Worm (Caenorhabditis elegans) whole organism, mixed stage, embryonic: ENCODE measurements around the gene drap-1.

Source experiments
- M03D4.4 ChIP-seq: sonication (generic microtip); optimal IDR thresholded peaks from 2 replicates; lab custom pipeline; 2017; ENCODE audit warnings: mild to moderate bottlenecking, missing genetic modification characterization, missing compliant biosample characterization
- bed-3 ChIP-seq: fragments of 200-800 bp; sonication (Bioruptor generic); optimal IDR thresholded peaks from 3 replicates; lab custom pipeline; 2018; ENCODE audit warnings: mild to moderate bottlenecking, missing genetic modification characterization, moderate library complexity, missing compliant biosample characterization
- blmp-1 ChIP-seq: fragments of 150-350 bp; optimal IDR thresholded peaks from 2 replicates; lab custom pipeline; 2014; ENCODE audit warnings: missing biosample characterization, missing genetic modification characterization
- ceh-39 ChIP-seq: fragments of 150-350 bp; optimal IDR thresholded peaks from 2 replicates; lab custom pipeline; 2014; ENCODE audit warnings: missing biosample characterization, missing genetic modification characterization
- ceh-43 ChIP-seq: fragments of 200-800 bp; sonication (Bioruptor generic); optimal IDR thresholded peaks from 2 replicates; lab custom pipeline; 2018; ENCODE audit warnings: mild to moderate bottlenecking, missing genetic modification characterization, moderate library complexity, missing compliant biosample characterization
- ces-1 ChIP-seq: fragments of 150-350 bp; optimal IDR thresholded peaks from 2 replicates; lab custom pipeline; 2014; ENCODE audit warnings: missing biosample characterization, missing genetic modification reagents, missing genetic modification characterization
- cnd-1 ChIP-seq: fragments of 200-800 bp; sonication (Bioruptor generic); optimal IDR thresholded peaks from 2 replicates; lab custom pipeline; 2018; ENCODE audit warnings: mild to moderate bottlenecking, missing genetic modification characterization, missing compliant biosample characterization
- drap-1 ChIP-seq: fragments of 200-800 bp; sonication (Bioruptor generic); optimal IDR thresholded peaks from 3 replicates; lab custom pipeline; 2018; ENCODE audit warnings: mild to moderate bottlenecking, missing genetic modification characterization, missing compliant biosample characterization
- elt-1 ChIP-seq: sonication (generic microtip); optimal IDR thresholded peaks from 2 replicates; lab custom pipeline; 2017; ENCODE audit warnings: missing genetic modification characterization, mild to moderate bottlenecking, missing compliant biosample characterization, antibody characterized with exemption, moderate library complexity, borderline replicate concordance; ENCODE audit not compliant: insufficient read depth
- elt-3 ChIP-seq: fragments of 150-350 bp; optimal IDR thresholded peaks from 2 replicates; lab custom pipeline; 2014; ENCODE audit warnings: missing biosample characterization, missing genetic modification characterization
- flh-1 ChIP-seq: fragments of 200-800 bp; sonication (Bioruptor generic); optimal IDR thresholded peaks from 2 replicates; lab custom pipeline; 2018; ENCODE audit warnings: mild to moderate bottlenecking, missing genetic modification characterization, moderate library complexity, missing compliant biosample characterization
- ham-2 ChIP-seq: fragments of 200-800 bp; sonication (Bioruptor generic); optimal IDR thresholded peaks from 2 replicates; lab custom pipeline; 2018; ENCODE audit warnings: mild to moderate bottlenecking, missing genetic modification characterization, missing compliant biosample characterization
- hlh-1 ChIP-seq: fragments of 150-350 bp; optimal IDR thresholded peaks from 2 replicates; lab custom pipeline; 2014; ENCODE audit warnings: missing biosample characterization, missing genetic modification reagents, missing genetic modification characterization
- lin-13 ChIP-seq: fragments of 150-350 bp; optimal IDR thresholded peaks from 2 replicates; lab custom pipeline; 2014; ENCODE audit warnings: missing biosample characterization, missing genetic modification characterization
- lsy-2 ChIP-seq: fragments of 150-350 bp; optimal IDR thresholded peaks from 2 replicates; lab custom pipeline; 2014; ENCODE audit warnings: missing biosample characterization, missing genetic modification characterization
- mab-5 ChIP-seq: fragments of 150-350 bp; optimal IDR thresholded peaks from 2 replicates; lab custom pipeline; 2014; ENCODE audit warnings: missing biosample characterization, missing genetic modification characterization
- mep-1 ChIP-seq: fragments of 150-350 bp; optimal IDR thresholded peaks from 2 replicates; lab custom pipeline; 2017; ENCODE audit warnings: missing biosample characterization, missing genetic modification reagents, missing genetic modification characterization, inconsistent platforms
- mls-2 ChIP-seq: sonication (generic microtip); optimal IDR thresholded peaks from 2 replicates; lab custom pipeline; 2016; ENCODE audit warnings: mild to moderate bottlenecking, missing genetic modification characterization, moderate library complexity, missing compliant biosample characterization
- nhr-12 ChIP-seq: fragments of 150-350 bp; optimal IDR thresholded peaks from 2 replicates; lab custom pipeline; 2014; ENCODE audit warnings: missing biosample characterization, missing genetic modification characterization
- nhr-2 ChIP-seq: fragments of 150-350 bp; optimal IDR thresholded peaks from 2 replicates; lab custom pipeline; 2014; ENCODE audit warnings: missing biosample characterization, missing genetic modification characterization
- nhr-237 ChIP-seq: fragments of 150-350 bp; optimal IDR thresholded peaks from 2 replicates; lab custom pipeline; 2014; ENCODE audit warnings: missing biosample characterization, missing genetic modification characterization
- nhr-28 ChIP-seq: fragments of 150-350 bp; optimal IDR thresholded peaks from 2 replicates; lab custom pipeline; 2014; ENCODE audit warnings: missing biosample characterization, missing genetic modification characterization
- nhr-76 ChIP-seq: sonication (generic microtip); optimal IDR thresholded peaks from 2 replicates; lab custom pipeline; 2017; ENCODE audit warnings: missing biosample characterization, missing genetic modification characterization
- sptf-1 ChIP-seq: sonication (generic microtip); optimal IDR thresholded peaks from 2 replicates; lab custom pipeline; 2017; ENCODE audit warnings: mild to moderate bottlenecking, missing genetic modification characterization, moderate library complexity, missing compliant biosample characterization
- unc-120 ChIP-seq: sonication (generic microtip); optimal IDR thresholded peaks from 2 replicates; lab custom pipeline; 2017; ENCODE audit warnings: missing genetic modification characterization, missing compliant biosample characterization; ENCODE audit not compliant: poor library complexity, severe bottlenecking
- unc-62 ChIP-seq: fragments of 150-350 bp; optimal IDR thresholded peaks from 2 replicates; lab custom pipeline; 2014; ENCODE audit warnings: missing biosample characterization, missing genetic modification reagents, missing genetic modification characterization
- zip-8 ChIP-seq: fragments of 150-350 bp; optimal IDR thresholded peaks from 2 replicates; lab custom pipeline; 2014; ENCODE audit warnings: missing biosample characterization, missing genetic modification characterization
- ztf-11 ChIP-seq: fragments of 150-350 bp; optimal IDR thresholded peaks from 2 replicates; lab custom pipeline; 2014; ENCODE audit warnings: missing biosample characterization, missing genetic modification characterization

The drap-1 gene

ce11 chrV:9764552-9764951, 34.6 kb downstream of the drap-1 start:
- TF ChIP-seq drap-1 = no peak
- TF ChIP-seq ham-2 (GFP tag; lab: Kevin White, UChicago) = no peak
- TF ChIP-seq mab-5 (tag; lab: Kevin White, UChicago) = no peak
- no peak for TF ChIP-seq nhr-28 (tag; lab: Kevin White, UChicago)
- TF ChIP-seq M03D4.4 (tag; lab: Kevin White, UChicago) = no peak
- TF ChIP-seq ceh-43 (GFP tag; lab: Kevin White, UChicago) = no peak
- no peak for TF ChIP-seq ceh-39 (tag; lab: Kevin White, UChicago)
- TF ChIP-seq sptf-1 (tag; lab: Kevin White, UChicago) = no peak
- TF ChIP-seq cnd-1 (tag; lab: Kevin White, UChicago) = no peak
- TF ChIP-seq elt-1 (tag; lab: Kevin White, UChicago) = no peak
- TF ChIP-seq elt-3 (tag; lab: Kevin White, UChicago) = no peak

- TF ChIP-seq ces-1 = peak; percentile 100
- peak; percentile 46 for TF ChIP-seq lsy-2 (tag; lab: Kevin White, UChicago)
- TF ChIP-seq nhr-12 (tag; lab: Kevin White, UChicago) = no peak
- TF ChIP-seq mls-2 (tag; lab: Kevin White, UChicago) = no peak
Measured at ce11 chrV:9765622-9766021, 35.7 kb downstream of the drap-1 start.

ce11 chrV:9767941-9768340, 38.0 kb downstream of the drap-1 start:
- no peak for TF ChIP-seq ztf-11 (tag; lab: Kevin White, UChicago)
- TF ChIP-seq zip-8 (tag; lab: Kevin White, UChicago) = peak; percentile 50
- TF ChIP-seq ces-1 = peak; percentile 100

- no peak for TF ChIP-seq drap-1
- TF ChIP-seq ces-1 = peak; percentile 100
Measured at ce11 chrV:9768828-9769778, 39.2 kb downstream of the drap-1 start, which contains the start of gene unc-42. unc-42 (minus strand) TSS chrV:9769391.

- TF ChIP-seq nhr-12 (tag; lab: Kevin White, UChicago) = no peak
- TF ChIP-seq nhr-76 (tag; lab: Kevin White, UChicago) = no peak
- TF ChIP-seq ces-1 = peak; percentile 90
- no peak for TF ChIP-seq ztf-11 (tag; lab: Kevin White, UChicago)
- TF ChIP-seq mep-1 (tag; lab: Kevin White, UChicago) = no peak
- no peak for TF ChIP-seq blmp-1 (tag; lab: Kevin White, UChicago)
- no peak for TF ChIP-seq cnd-1 (tag; lab: Kevin White, UChicago)
- no peak for TF ChIP-seq hlh-1
- TF ChIP-seq unc-120 (tag; lab: Kevin White, UChicago) = no peak
- TF ChIP-seq, all 35 proteins: peak for 1
Measured at ce11 chrV:9771311-9771710, 41.4 kb downstream of the drap-1 start.

- no peak for TF ChIP-seq lin-13 (tag; lab: Kevin White, UChicago)
- peak; percentile 99 for TF ChIP-seq ces-1
Measured at ce11 chrV:9771970-9772369, 42.1 kb downstream of the drap-1 start, which contains the start of gene F46B6.2. F46B6.2 (plus strand) TSS chrV:9772285.

ce11 chrV:9775734-9776133, 45.8 kb downstream of the drap-1 start, which contains the start of gene F46B6.12:
F46B6.12 (minus strand) TSS chrV:9775834.
- TF ChIP-seq nhr-2 (tag; lab: Kevin White, UChicago) (no peak), blmp-1 (tag; lab: Kevin White, UChicago) (no peak), bed-3 (GFP tag; lab: Kevin White, UChicago) (no peak), flh-1 (GFP tag; lab: Kevin White, UChicago) (no peak), nhr-28 (tag; lab: Kevin White, UChicago) (no peak), nhr-76 (tag; lab: Kevin White, UChicago) (no peak), unc-62 (no peak), mab-5 (tag; lab: Kevin White, UChicago) (no peak), nhr-237 (tag; lab: Kevin White, UChicago) (no peak)
